Worm (Caenorhabditis elegans): ENCODE measurements around the gene Y50D4C.12.

DNA sequence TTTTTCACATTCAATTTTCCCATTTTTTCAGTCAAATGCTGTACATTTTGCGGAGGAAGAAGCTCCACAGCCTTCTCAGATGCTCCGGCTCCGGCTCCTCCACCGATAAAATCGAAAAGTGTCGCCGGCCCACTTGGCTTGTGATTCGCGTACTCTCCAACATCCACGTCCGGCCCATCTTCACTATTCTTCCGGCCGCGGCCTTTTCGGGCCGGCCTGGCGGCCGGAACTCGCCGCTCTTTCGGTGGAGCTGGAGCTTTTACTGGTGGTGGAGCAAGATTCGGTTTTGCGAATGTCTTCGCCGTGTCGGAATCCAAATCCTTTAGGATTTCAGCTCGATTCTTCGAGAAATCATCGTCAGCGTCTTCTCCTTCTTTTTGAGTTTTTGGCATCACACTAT, 39.8 kb upstream of the Y50D4C.12 start:
- TF ChIP-seq ama-1 (optimal IDR thresholded peaks at IDR 0.05) = no peak
- no peak for TF ChIP-seq tbx-11 (GFP tag; IDR thresholded peaks at IDR 0.05)
- no peak for TF ChIP-seq ets-7 (tag; optimal IDR thresholded peaks at IDR 0.05)
- no peak for TF ChIP-seq hmg-4 (GFP tag; optimal IDR thresholded peaks at IDR 0.05)
- no peak for TF ChIP-seq flt-1 (GFP tag; IDR thresholded peaks at IDR 0.05)
- TF ChIP-seq B0310.2 (tag; optimal IDR thresholded peaks at IDR 0.05) = no peak
- TF ChIP-seq tra-4 (tag; optimal IDR thresholded peaks at IDR 0.05) = no peak
- no peak for TF ChIP-seq F13C5.2 (tag; optimal IDR thresholded peaks at IDR 0.05)
- TF ChIP-seq sea-1 (GFP tag; conservative IDR thresholded peaks at IDR 0.05) = no peak
- TF ChIP-seq tbx-37 (GFP tag; conservative IDR thresholded peaks at IDR 0.05) = no peak
- TF ChIP-seq pes-1 (GFP tag; IDR thresholded peaks at IDR 0.05) = no peak
- TF ChIP-seq hnd-1 (tag; optimal IDR thresholded peaks at IDR 0.05) = no peak
